Worm (Caenorhabditis elegans): Measurements from ENCODE around the gene M57.2.

The M57.2 gene

DNA sequence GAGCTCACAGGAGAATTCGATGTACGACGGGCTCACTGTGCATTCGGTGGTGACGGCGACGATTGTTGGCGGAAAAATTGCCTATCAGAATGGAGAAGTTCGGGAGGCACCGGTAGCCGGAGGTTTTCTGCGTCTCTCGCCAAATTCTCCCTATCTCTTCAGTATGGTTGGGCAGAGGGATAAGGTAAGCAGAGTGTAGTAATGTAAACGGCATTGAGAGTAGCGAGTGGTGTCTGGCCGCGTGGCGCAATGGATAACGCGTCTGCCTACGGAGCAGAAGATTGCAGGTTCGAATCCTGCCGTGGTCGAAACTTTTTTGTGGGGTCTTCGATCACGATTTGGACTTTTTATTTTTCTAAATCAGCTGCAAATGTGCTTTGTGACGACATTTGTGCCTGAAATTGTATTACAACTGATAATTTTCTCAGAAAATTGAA lies 2.6 kb upstream of the M57.2 start:
- peak; percentile 32 for TF ChIP-seq npax-4 (tag; optimal IDR thresholded peaks at IDR 0.05)
- TF ChIP-seq ceh-48 (tag; optimal IDR thresholded peaks at IDR 0.05) = peak; percentile 34
- peak; percentile 58 for TF ChIP-seq K02D7.2 (tag; optimal IDR thresholded peaks at IDR 0.05)
- TF ChIP-seq ceh-24 (tag; optimal IDR thresholded peaks at IDR 0.05) = peak; percentile 6
- peak; percentile 76 for TF ChIP-seq pat-9 (tag; optimal IDR thresholded peaks at IDR 0.05)
- peak; percentile 40 for TF ChIP-seq ceh-31 (tag; optimal IDR thresholded peaks at IDR 0.05)
- peak; percentile 66 for TF ChIP-seq ceh-34 (tag; optimal IDR thresholded peaks at IDR 0.05)
- TF ChIP-seq C08G9.2 (tag; optimal IDR thresholded peaks at IDR 0.05) = peak; percentile 74
- TF ChIP-seq nfya-1 (tag; optimal IDR thresholded peaks at IDR 0.05) = peak; percentile 43
- TF ChIP-seq Y22D7AL.16 (tag; optimal IDR thresholded peaks at IDR 0.05) = peak; percentile 64
- TF ChIP-seq ceh-9 (tag; optimal IDR thresholded peaks at IDR 0.05) = no peak
- TF ChIP-seq pag-3 (tag; optimal IDR thresholded peaks at IDR 0.05; ENCODE audit: borderline replicate concordance) = no peak
- peak; percentile 83 for TF ChIP-seq fkh-6 (tag; optimal IDR thresholded peaks at IDR 0.05)
- no peak for TF ChIP-seq ceh-22 (tag; optimal IDR thresholded peaks at IDR 0.05)
- peak; percentile 30 for TF ChIP-seq tbx-7 (tag; optimal IDR thresholded peaks at IDR 0.05)
- TF ChIP-seq ceh-18 (tag; optimal IDR thresholded peaks at IDR 0.05) = peak; percentile 52
- peak; percentile 50 for TF ChIP-seq F13H6.1 (tag; optimal IDR thresholded peaks at IDR 0.05)
- TF ChIP-seq unc-42 (tag; optimal IDR thresholded peaks at IDR 0.05) = no peak
- no peak for TF ChIP-seq ama-1 (optimal IDR thresholded peaks at IDR 0.05)
- peak; percentile 76 for TF ChIP-seq ztf-16 (tag; optimal IDR thresholded peaks at IDR 0.05)
- TF ChIP-seq hlh-13 (GFP tag; optimal IDR thresholded peaks at IDR 0.05) = peak; percentile 72
- peak; percentile 64 for TF ChIP-seq unc-86 (tag; optimal IDR thresholded peaks at IDR 0.05)
- TF ChIP-seq ceh-6 (GFP tag; optimal IDR thresholded peaks at IDR 0.05) = peak; percentile 80
- TF ChIP-seq madf-2 (tag; optimal IDR thresholded peaks at IDR 0.05) = peak; percentile 60
- peak; percentile 65 for TF ChIP-seq eyg-1 (tag; optimal IDR thresholded peaks at IDR 0.05)
- peak; percentile 61 for TF ChIP-seq gmeb-2 (tag; optimal IDR thresholded peaks at IDR 0.05)
- peak; percentile 52 for TF ChIP-seq rnt-1 (tag; optimal IDR thresholded peaks at IDR 0.05)
- TF ChIP-seq lim-6 (tag; optimal IDR thresholded peaks at IDR 0.05) = no peak
- no peak for TF ChIP-seq pros-1 (tag; optimal IDR thresholded peaks at IDR 0.05)
- TF ChIP-seq fkh-10 (GFP tag; optimal IDR thresholded peaks at IDR 0.05) = peak; percentile 6
- TF ChIP-seq nhr-11 (tag; optimal IDR thresholded peaks at IDR 0.05) = no peak
- TF ChIP-seq pha-4 (tag; optimal IDR thresholded peaks at IDR 0.05) = no peak
- peak; percentile 19 for TF ChIP-seq hlh-8 (tag; optimal IDR thresholded peaks at IDR 0.05)
- no peak for TF ChIP-seq odd-2 (tag; optimal IDR thresholded peaks at IDR 0.05)
- peak; percentile 77; the same call in 1 of the 2 replicates for TF ChIP-seq ceh-45 (GFP tag; IDR thresholded peaks at IDR 0.05)
- TF ChIP-seq ceh-19 (GFP tag; optimal IDR thresholded peaks at IDR 0.05) = peak; percentile 80
- peak; percentile 3 for TF ChIP-seq mec-3 (tag; optimal IDR thresholded peaks at IDR 0.05; ENCODE audit: borderline replicate concordance)
- peak; percentile 71 for TF ChIP-seq sox-4 (tag; optimal IDR thresholded peaks at IDR 0.05)
- peak; percentile 51 for TF ChIP-seq dmd-4 (tag; optimal IDR thresholded peaks at IDR 0.05; ENCODE audit: borderline replicate concordance)
- peak; percentile 53 for TF ChIP-seq zip-5 (tag; optimal IDR thresholded peaks at IDR 0.05)
- peak; percentile 63 for TF ChIP-seq pha-2 (tag; optimal IDR thresholded peaks at IDR 0.05)
- TF ChIP-seq sox-2 (GFP tag; IDR thresholded peaks at IDR 0.05) = peak; percentile 14; the same call in 1 of the 2 replicates
- TF ChIP-seq syd-9 (tag; optimal IDR thresholded peaks at IDR 0.05) = peak; percentile 81
- TF ChIP-seq pqm-1 (tag; optimal IDR thresholded peaks at IDR 0.05) = peak; percentile 34
- peak; percentile 76 for TF ChIP-seq ttx-3 (tag; optimal IDR thresholded peaks at IDR 0.05)
- TF ChIP-seq hlh-6 (tag; optimal IDR thresholded peaks at IDR 0.05) = peak; percentile 79
- peak; percentile 23 for TF ChIP-seq hlh-15 (tag; optimal IDR thresholded peaks at IDR 0.05)
- peak; percentile 76 for TF ChIP-seq tbx-2 (tag; optimal IDR thresholded peaks at IDR 0.05)
- no peak for TF ChIP-seq unc-55 (GFP tag; optimal IDR thresholded peaks at IDR 0.05)
- peak; percentile 19 for TF ChIP-seq ceh-30 (tag; optimal IDR thresholded peaks at IDR 0.05)
- TF ChIP-seq che-1 (tag; optimal IDR thresholded peaks at IDR 0.05) = peak; percentile 72
- no peak for TF ChIP-seq ahr-1 (tag; optimal IDR thresholded peaks at IDR 0.05)
- peak; percentile 58 for TF ChIP-seq ref-2 (tag; optimal IDR thresholded peaks at IDR 0.05)
- peak; percentile 56 for TF ChIP-seq sdc-2 (tag; optimal IDR thresholded peaks at IDR 0.05)

Measured in whole organism, late embryonic.